Worm (Caenorhabditis elegans) whole organism, L4/young adult: Measurements from ENCODE around the gene herd-1.

Source experiments
- dao-5 ChIP-seq: sonication (generic microtip); optimal IDR thresholded peaks from 2 replicates; lab custom pipeline; 2016; ENCODE audit warnings: missing genotype, missing genetic modification characterization, moderate library complexity, missing compliant biosample characterization
- him-1 ChIP-seq: sonication (generic microtip); optimal IDR thresholded peaks from 2 replicates; lab custom pipeline; 2016; ENCODE audit warnings: missing genotype, missing genetic modification reagents, missing genetic modification characterization, missing compliant biosample characterization

DNA sequence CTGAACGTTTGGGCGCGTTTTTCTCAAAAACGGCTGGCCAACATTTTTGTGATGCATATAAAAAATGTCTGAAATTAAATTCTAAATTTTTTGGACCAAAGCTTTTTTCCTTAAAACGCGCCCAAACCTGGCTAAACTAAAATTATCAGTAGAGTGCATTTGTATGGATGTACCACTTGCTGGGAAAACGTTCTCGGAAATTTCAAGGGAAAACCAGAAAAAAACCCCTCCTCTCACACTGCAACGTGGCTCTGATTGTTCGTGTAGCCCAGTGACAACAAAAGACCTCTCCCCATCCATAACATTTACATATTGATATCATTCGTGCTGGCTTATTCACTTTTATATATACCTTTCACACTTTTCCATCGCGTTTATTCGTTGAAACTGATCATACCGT lies 27.5 kb upstream of the herd-1 start, which contains the start of gene Y49E10.29:
- TF ChIP-seq him-1 (tag; lab: Kevin White, UChicago) (no peak), dao-5 (tag; lab: Kevin White, UChicago) (no peak)
